Worm (Caenorhabditis elegans): ENCODE data around the gene C01G10.6.

The C01G10.6 gene

DNA sequence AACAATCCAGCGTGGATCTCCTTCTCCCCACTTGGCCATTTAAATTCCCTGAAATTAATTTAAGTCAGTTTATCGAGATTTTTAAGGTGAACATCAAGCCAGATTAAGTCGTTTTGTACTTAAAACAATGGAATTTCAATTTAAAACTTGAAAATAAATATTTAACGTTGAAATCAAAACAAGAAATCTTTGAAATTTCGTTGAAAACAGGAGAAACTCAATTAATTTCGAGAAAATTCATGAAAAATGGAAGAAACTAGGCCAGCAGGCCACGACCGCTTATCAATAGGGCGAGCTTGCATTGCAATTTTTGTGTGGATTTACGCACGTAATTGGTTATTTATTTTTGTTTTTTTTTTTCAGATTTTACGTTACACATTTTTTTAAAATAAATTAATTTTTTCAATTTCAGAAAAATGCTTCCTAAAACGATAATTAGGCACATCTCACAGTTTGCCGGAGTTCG is 2.1 kb upstream of the C01G10.6 start, which contains the start of the genes ahsa-1 and C01G10.7 (continued):
- TF ChIP-seq nhr-27 (tag; optimal IDR thresholded peaks at IDR 0.05), result no peak
- TF ChIP-seq cebp-1 (GFP tag; IDR thresholded peaks at IDR 0.05), result peak; percentile 72; the same call in 1 of the 2 replicates
- no peak for TF ChIP-seq cebp-1 (tag; optimal IDR thresholded peaks at IDR 0.05)
- peak; percentile 81; the same call in 1 of the 2 replicates for TF ChIP-seq Y95B8A.8 (GFP tag; IDR thresholded peaks at IDR 0.05)
- peak; percentile 97 for TF ChIP-seq hsf-1 (GFP tag; IDR thresholded peaks at IDR 0.05)
- TF ChIP-seq dpff-1 (tag; optimal IDR thresholded peaks at IDR 0.05), result no peak
- peak; percentile 87; the same call in 1 of the 2 replicates for TF ChIP-seq pbrm-1 (GFP tag; IDR thresholded peaks at IDR 0.05)
- TF ChIP-seq D2030.7 (GFP tag; IDR thresholded peaks at IDR 0.05), result peak; percentile 88
- no peak for TF ChIP-seq hmg-20 (GFP tag; IDR thresholded peaks at IDR 0.05)
- TF ChIP-seq sdz-38 (tag; optimal IDR thresholded peaks at IDR 0.05), result no peak
- TF ChIP-seq ccch-3 (GFP tag; optimal IDR thresholded peaks at IDR 0.05), result peak; percentile 30
- TF ChIP-seq lag-1 (GFP tag; IDR thresholded peaks at IDR 0.05), result no peak
- peak; percentile 98 for TF ChIP-seq mcd-1 (GFP tag; IDR thresholded peaks at IDR 0.05)
- TF ChIP-seq mes-4 (tag; optimal IDR thresholded peaks at IDR 0.05), result no peak
- TF ChIP-seq madf-6 (GFP tag; IDR thresholded peaks at IDR 0.05), result peak; percentile 79
- peak; percentile 83 for TF ChIP-seq ztf-6 (GFP tag; IDR thresholded peaks at IDR 0.05)
- TF ChIP-seq rec-8 (tag; optimal IDR thresholded peaks at IDR 0.05), result peak; percentile 74 to 82
- peak; percentile 37 for TF ChIP-seq B0261.1 (tag; optimal IDR thresholded peaks at IDR 0.05)
- TF ChIP-seq F39B2.1 (GFP tag; IDR thresholded peaks at IDR 0.05), result no peak
- TF ChIP-seq him-1 (tag; optimal IDR thresholded peaks at IDR 0.05), result peak; percentile 26
- TF ChIP-seq attf-3 (GFP tag; conservative IDR thresholded peaks at IDR 0.05), result peak; percentile 69
- no peak for TF ChIP-seq bed-1 (GFP tag; IDR thresholded peaks at IDR 0.05)
- peak; percentile 74 for TF ChIP-seq madf-8 (GFP tag; conservative IDR thresholded peaks at IDR 0.05)
- no peak for TF ChIP-seq hlh-26 (GFP tag; conservative IDR thresholded peaks at IDR 0.05)
- peak; percentile 82; the same call in 1 of the 2 replicates for TF ChIP-seq B0019.2 (GFP tag; conservative IDR thresholded peaks at IDR 0.05)
- peak; percentile 31 for TF ChIP-seq rpc-1 (optimal IDR thresholded peaks at IDR 0.05)
- no peak for TF ChIP-seq rpc-1 (tag; optimal IDR thresholded peaks at IDR 0.05)
- peak; percentile 82 for TF ChIP-seq lin-54 (GFP tag; optimal IDR thresholded peaks at IDR 0.05)
- TF ChIP-seq nhr-179 (tag; optimal IDR thresholded peaks at IDR 0.05), result no peak
- no peak for TF ChIP-seq snpc-4 (GFP tag; optimal IDR thresholded peaks at IDR 0.05)
- peak in 3 of 4 experiments; percentile 69 to 85 (median 74) for TF ChIP-seq snpc-4 (tag; optimal IDR thresholded peaks at IDR 0.05)
- TF ChIP-seq unc-130 (GFP tag; optimal IDR thresholded peaks at IDR 0.05), result peak; percentile 96
- TF ChIP-seq F33H1.4 (GFP tag; IDR thresholded peaks at IDR 0.05), result peak; percentile 70
- peak; percentile 24 for TF ChIP-seq T07F8.4 (tag; optimal IDR thresholded peaks at IDR 0.05)
- no peak for TF ChIP-seq unc-62 (GFP tag; optimal IDR thresholded peaks at IDR 0.05)
- peak; percentile 86 for TF ChIP-seq tlf-1 (GFP tag; optimal IDR thresholded peaks at IDR 0.05)
- peak; percentile 46 for TF ChIP-seq ztf-26 (tag; optimal IDR thresholded peaks at IDR 0.05)
- TF ChIP-seq ceh-27 (GFP tag; optimal IDR thresholded peaks at IDR 0.05), result peak; percentile 92
- peak; percentile 48; the same call in 1 of the 2 replicates for TF ChIP-seq C17E4.6 (GFP tag; IDR thresholded peaks at IDR 0.05)
- TF ChIP-seq attf-5 (GFP tag; optimal IDR thresholded peaks at IDR 0.05), result peak; percentile 93
- TF ChIP-seq hrde-1 (tag; optimal IDR thresholded peaks at IDR 0.05; ENCODE audit: borderline replicate concordance), result peak; percentile 23
- TF ChIP-seq lir-1 (GFP tag; conservative IDR thresholded peaks at IDR 0.05), result peak; percentile 82
- peak; percentile 86 for TF ChIP-seq athp-1 (tag; optimal IDR thresholded peaks at IDR 0.05)
- no peak for TF ChIP-seq egl-18 (GFP tag; IDR thresholded peaks at IDR 0.05)
- peak; percentile 87 for TF ChIP-seq madf-10 (tag; optimal IDR thresholded peaks at IDR 0.05)

All from whole organism, young adult.